Worm (Caenorhabditis elegans) whole organism, late embryonic: ENCODE measurements around the gene clec-10.

Experiments used
- dve-1 ChIP-seq: sonication (generic microtip); optimal IDR thresholded peaks from 2 replicates; lab custom pipeline; 2017; ENCODE audit warnings: antibody characterized with exemption, mild to moderate bottlenecking, missing genetic modification characterization, missing compliant biosample characterization
- nhr-232 ChIP-seq: sonication (generic microtip); optimal IDR thresholded peaks from 2 replicates; lab custom pipeline; 2016; ENCODE audit warnings: missing genetic modification characterization, missing compliant biosample characterization
- tbx-2 ChIP-seq: sonication (generic microtip); optimal IDR thresholded peaks from 2 replicates; lab custom pipeline; 2016; ENCODE audit warnings: missing genetic modification characterization, missing compliant biosample characterization

ce11 chrII:356969-357368 lies 45.5 kb upstream of the clec-10 start, which contains the start of gene dmsr-4:
- TF ChIP-seq dve-1 (tag; lab: Kevin White, UChicago) (no peak), tbx-2 (tag; lab: Kevin White, UChicago) (no peak), nhr-232 (no peak)
